Worm (Caenorhabditis elegans): ENCODE measurements around the gene K12H4.3.

- TF ChIP-seq pha-4 (tag; optimal IDR thresholded peaks at IDR 0.05) (peak; percentile 74), lin-13 (tag; optimal IDR thresholded peaks at IDR 0.05) (no peak), nhr-76 (tag; optimal IDR thresholded peaks at IDR 0.05) (no peak), mab-5 (tag; optimal IDR thresholded peaks at IDR 0.05) (no peak), elt-3 (tag; optimal IDR thresholded peaks at IDR 0.05) (no peak), nhr-237 (tag; optimal IDR thresholded peaks at IDR 0.05) (peak; percentile 53), lsy-2 (tag; optimal IDR thresholded peaks at IDR 0.05) (peak; percentile 77)
Observed at ce11 chrIII:8093079-8093623, 47.3 kb downstream of the K12H4.3 start, which contains the start of gene K06H7.2.
